Worm (Caenorhabditis elegans) whole organism, L1 larva: ENCODE results near the gene F59A7.12.

Experiments used
- C16A3.4 ChIP-seq: fragments of 150-350 bp; optimal IDR thresholded peaks from 2 replicates; lab custom pipeline; 2014; ENCODE audit warnings: missing biosample characterization, missing genetic modification characterization
- C34B4.2 ChIP-seq: sonication (generic microtip); optimal IDR thresholded peaks from 2 replicates; lab custom pipeline; 2017; ENCODE audit warnings: mild to moderate bottlenecking, missing genetic modification characterization, missing compliant biosample characterization
- F16B12.6 ChIP-seq: fragments of 150-350 bp; optimal IDR thresholded peaks from 2 replicates; lab custom pipeline; 2014; ENCODE audit warnings: missing biosample characterization, missing genetic modification characterization
- Y116A8C.19 ChIP-seq: sonication (generic microtip); optimal IDR thresholded peaks from 2 replicates; lab custom pipeline; 2016; ENCODE audit warnings: missing compliant biosample characterization, missing genetic modification characterization, borderline replicate concordance
- alr-1 ChIP-seq: fragments of 200-800 bp; sonication (Bioruptor generic); optimal IDR thresholded peaks from 2 replicates; lab custom pipeline; 2018; ENCODE audit warnings: borderline replicate concordance, mild to moderate bottlenecking, missing genetic modification characterization, missing compliant biosample characterization
- ama-1 ChIP-seq: fragments of 150-350 bp; optimal IDR thresholded peaks from 2 replicates; lab custom pipeline; 2014
- ceh-8 ChIP-seq: fragments of 200-800 bp; sonication (Bioruptor generic); optimal IDR thresholded peaks from 2 replicates; lab custom pipeline; 2018; ENCODE audit warnings: mild to moderate bottlenecking, missing genetic modification characterization, moderate library complexity, missing compliant biosample characterization
- ceh-82 ChIP-seq, 3 experiments: fragments of 150-350 bp in 1 of 3; sonication (generic microtip) in 2 of 3; optimal IDR thresholded peaks; 2 replicates each; lab custom pipeline; 2014 to 2017; ENCODE audit warnings: missing biosample characterization in 3 of 3, missing genetic modification characterization in 3 of 3
- ceh-88 ChIP-seq: fragments of 200-800 bp; sonication (Bioruptor generic); IDR thresholded peaks from 2 replicates; pipeline ENCODE4 v1.3.6; 2022; ENCODE audit warnings: missing genetic modification characterization, missing compliant biosample characterization
- dpl-1 ChIP-seq, 3 experiments: fragments of 150-350 bp in 2 of 3; sonication (generic microtip) in 1 of 3; optimal IDR thresholded peaks; 2 replicates each; lab custom pipeline; 2014 to 2017; ENCODE audit warnings: missing biosample characterization in 3 of 3, missing genetic modification characterization in 3 of 3, missing genetic modification reagents in 3 of 3
- efl-3 ChIP-seq: fragments of 200-800 bp; sonication (Bioruptor generic); optimal IDR thresholded peaks from 2 replicates; lab custom pipeline; 2018; ENCODE audit warnings: mild to moderate bottlenecking, missing genetic modification characterization, missing compliant biosample characterization
- elt-2 ChIP-seq: sonication (generic microtip); optimal IDR thresholded peaks from 2 replicates; lab custom pipeline; 2016; ENCODE audit warnings: missing genetic modification characterization, mild to moderate bottlenecking, inconsistent platforms, missing compliant biosample characterization, missing genetic modification reagents
- ets-5 ChIP-seq: fragments of 200-800 bp; sonication (Bioruptor generic); IDR thresholded peaks from 2 replicates; pipeline ENCODE4 v1.3.6; 2022; ENCODE audit warnings: missing genetic modification characterization, missing compliant biosample characterization
- fkh-8 ChIP-seq: sonication (generic microtip); optimal IDR thresholded peaks from 2 replicates; lab custom pipeline; 2016; ENCODE audit warnings: mild to moderate bottlenecking, missing genetic modification characterization, missing compliant biosample characterization
- fos-1 ChIP-seq: fragments of 150-350 bp; optimal IDR thresholded peaks from 2 replicates; lab custom pipeline; 2014; ENCODE audit warnings: missing biosample characterization, missing genetic modification characterization
- grh-1 ChIP-seq: fragments of 200-800 bp; sonication (Bioruptor generic); IDR thresholded peaks from 2 replicates; pipeline ENCODE4 v1.3.6; 2022; ENCODE audit warnings: missing genetic modification reagents, missing genetic modification characterization, missing compliant biosample characterization
- hlh-17 ChIP-seq: fragments of 200-800 bp; sonication (Bioruptor generic); optimal IDR thresholded peaks from 2 replicates; lab custom pipeline; 2018; ENCODE audit warnings: missing genetic modification characterization, mild to moderate bottlenecking, missing compliant biosample characterization, moderate library complexity, borderline replicate concordance
- hpl-2 ChIP-seq: fragments of 150-350 bp; optimal IDR thresholded peaks from 2 replicates; lab custom pipeline; 2014; ENCODE audit warnings: missing biosample characterization, missing genetic modification reagents, missing genetic modification characterization
- irx-1 ChIP-seq: sonication (generic microtip); optimal IDR thresholded peaks from 2 replicates; lab custom pipeline; 2016; ENCODE audit warnings: missing genetic modification characterization, missing compliant biosample characterization
- isw-1 ChIP-seq: fragments of 200-800 bp; sonication (Bioruptor generic); IDR thresholded peaks from 2 replicates; pipeline ENCODE4 v1.3.6; 2022; ENCODE audit warnings: missing genetic modification characterization, missing compliant biosample characterization
- jun-1 ChIP-seq: fragments of 150-350 bp; optimal IDR thresholded peaks from 2 replicates; lab custom pipeline; 2014; ENCODE audit warnings: missing biosample characterization, missing genetic modification reagents, missing genetic modification characterization
- lin-13 ChIP-seq: fragments of 150-350 bp; optimal IDR thresholded peaks from 2 replicates; lab custom pipeline; 2014; ENCODE audit warnings: missing biosample characterization, missing genetic modification reagents, missing genetic modification characterization
- lin-15B ChIP-seq: fragments of 150-350 bp; sonication (generic microtip); optimal IDR thresholded peaks from 3 replicates; lab custom pipeline; 2014; ENCODE audit warnings: missing biosample characterization, missing genetic modification characterization
- lin-35 ChIP-seq, 2 experiments: fragments of 150-350 bp; optimal IDR thresholded peaks; 2 replicates each; lab custom pipeline; 2014; ENCODE audit warnings: missing biosample characterization in 2 of 2, missing genetic modification characterization in 2 of 2, missing genetic modification reagents in 2 of 2
- lir-3 ChIP-seq: sonication (generic microtip); optimal IDR thresholded peaks from 2 replicates; lab custom pipeline; 2016; ENCODE audit warnings: mild to moderate bottlenecking, missing genetic modification characterization, moderate library complexity, missing compliant biosample characterization; ENCODE audit not compliant: poor library complexity
- lsy-2 ChIP-seq, 2 experiments: fragments of 150-350 bp; optimal IDR thresholded peaks; 2 replicates each; lab custom pipeline; 2014; ENCODE audit warnings: missing biosample characterization in 2 of 2, missing genetic modification characterization in 2 of 2
- mdl-1 ChIP-seq, 2 experiments: fragments of 150-350 bp; optimal IDR thresholded peaks; 2 replicates each; lab custom pipeline; 2014 to 2017; ENCODE audit warnings: missing biosample characterization in 2 of 2, missing genetic modification characterization in 2 of 2, inconsistent platforms in 1 of 2
- mef-2 ChIP-seq: fragments of 150-350 bp; optimal IDR thresholded peaks from 2 replicates; lab custom pipeline; 2014; ENCODE audit warnings: missing biosample characterization, missing genetic modification characterization
- mep-1 ChIP-seq: fragments of 150-350 bp; optimal IDR thresholded peaks from 2 replicates; lab custom pipeline; 2014; ENCODE audit warnings: missing biosample characterization, missing genetic modification characterization
- nhr-19 ChIP-seq: fragments of 200-800 bp; sonication (Bioruptor generic); conservative IDR thresholded peaks from 2 replicates; pipeline ENCODE4 v1.3.6; 2022; ENCODE audit warnings: missing genetic modification characterization, missing compliant biosample characterization
- nhr-28 ChIP-seq: fragments of 150-350 bp; optimal IDR thresholded peaks from 2 replicates; lab custom pipeline; 2014; ENCODE audit warnings: missing biosample characterization, missing genetic modification characterization
- nhr-47 ChIP-seq: sonication (generic microtip); optimal IDR thresholded peaks from 2 replicates; lab custom pipeline; 2016; ENCODE audit warnings: mild to moderate bottlenecking, missing genetic modification characterization, moderate library complexity, missing compliant biosample characterization
- nhr-71 ChIP-seq: sonication (generic microtip); optimal IDR thresholded peaks from 2 replicates; lab custom pipeline; 2016; ENCODE audit warnings: mild to moderate bottlenecking, missing genetic modification characterization, moderate library complexity, missing compliant biosample characterization
- nhr-77 ChIP-seq: fragments of 150-350 bp; optimal IDR thresholded peaks from 2 replicates; lab custom pipeline; 2014; ENCODE audit warnings: missing biosample characterization, missing genetic modification characterization
- nhr-84 ChIP-seq: sonication (generic microtip); optimal IDR thresholded peaks from 2 replicates; lab custom pipeline; 2017; ENCODE audit warnings: missing biosample characterization, missing genetic modification characterization
- nhr-85 ChIP-seq: sonication (generic microtip); peaks from one replicate; lab custom pipeline; 2016; ENCODE audit warnings: missing genetic modification characterization, inconsistent platforms, missing compliant biosample characterization
- nhr-90 ChIP-seq: sonication (generic microtip); optimal IDR thresholded peaks from 2 replicates; lab custom pipeline; 2016; ENCODE audit warnings: mild to moderate bottlenecking, missing genetic modification characterization, missing compliant biosample characterization; ENCODE audit not compliant: poor library complexity
- pag-3 ChIP-seq: sonication (generic microtip); optimal IDR thresholded peaks from 2 replicates; lab custom pipeline; 2017; ENCODE audit warnings: missing genetic modification characterization, mild to moderate bottlenecking, missing compliant biosample characterization, antibody characterized with exemption, borderline replicate concordance; ENCODE audit not compliant: insufficient read depth
- pax-3 ChIP-seq: fragments of 200-800 bp; sonication (Bioruptor generic); optimal IDR thresholded peaks from 2 replicates; lab custom pipeline; 2018; ENCODE audit warnings: mild to moderate bottlenecking, missing genetic modification characterization, moderate library complexity, missing compliant biosample characterization
- pqm-1 ChIP-seq: sonication (generic microtip); optimal IDR thresholded peaks from 3 replicates; lab custom pipeline; 2017; ENCODE audit warnings: missing biosample characterization, missing genetic modification characterization
- snpc-4 ChIP-seq: fragments of 150-350 bp; optimal IDR thresholded peaks from 2 replicates; lab custom pipeline; 2014; ENCODE audit warnings: missing biosample characterization, missing genetic modification characterization
- sox-4 ChIP-seq: sonication (generic microtip); optimal IDR thresholded peaks from 2 replicates; lab custom pipeline; 2016; ENCODE audit warnings: missing genetic modification characterization, missing compliant biosample characterization
- sptf-1 ChIP-seq: fragments of 150-350 bp; optimal IDR thresholded peaks from 2 replicates; lab custom pipeline; 2014; ENCODE audit warnings: missing biosample characterization, missing genetic modification characterization
- sup-37 ChIP-seq: fragments of 200-800 bp; sonication (Bioruptor generic); optimal IDR thresholded peaks from 2 replicates; lab custom pipeline; 2018; ENCODE audit warnings: mild to moderate bottlenecking, missing genetic modification characterization, missing compliant biosample characterization
- tbx-2 ChIP-seq: sonication (generic microtip); optimal IDR thresholded peaks from 2 replicates; lab custom pipeline; 2016; ENCODE audit warnings: missing genetic modification characterization, missing compliant biosample characterization
- tlp-1 ChIP-seq: fragments of 150-350 bp; optimal IDR thresholded peaks from 2 replicates; lab custom pipeline; 2014; ENCODE audit warnings: missing biosample characterization, missing genetic modification characterization
- unc-86 ChIP-seq: sonication (generic microtip); optimal IDR thresholded peaks from 2 replicates; lab custom pipeline; 2016; ENCODE audit warnings: missing genetic modification characterization, missing compliant biosample characterization
- unc-98 ChIP-seq: fragments of 200-800 bp; sonication (Bioruptor generic); IDR thresholded peaks from 2 replicates; pipeline ENCODE4 v1.3.6; 2022; ENCODE audit warnings: missing genetic modification characterization, missing compliant biosample characterization
- xbp-1 ChIP-seq: sonication (generic microtip); optimal IDR thresholded peaks from 2 replicates; lab custom pipeline; 2016; ENCODE audit warnings: missing genetic modification characterization, missing compliant biosample characterization
- zag-1 ChIP-seq: fragments of 150-350 bp; optimal IDR thresholded peaks from 2 replicates; lab custom pipeline; 2014; ENCODE audit warnings: missing biosample characterization, missing genetic modification characterization
- zip-4 ChIP-seq: fragments of 200-800 bp; sonication (Bioruptor generic); optimal IDR thresholded peaks from 2 replicates; lab custom pipeline; 2018; ENCODE audit warnings: mild to moderate bottlenecking, missing genetic modification characterization, moderate library complexity, missing compliant biosample characterization
- ztf-11 ChIP-seq, 2 experiments: sonication (generic microtip); optimal IDR thresholded peaks; 2 replicates each; lab custom pipeline; 2016 to 2017; ENCODE audit warnings: missing genetic modification characterization in 2 of 2, missing biosample characterization in 1 of 2, missing compliant biosample characterization in 1 of 2
- ztf-4 ChIP-seq: fragments of 150-350 bp; optimal IDR thresholded peaks from 2 replicates; lab custom pipeline; 2014; ENCODE audit warnings: missing biosample characterization, missing genetic modification characterization

The F59A7.12 gene

ce11 chrV:2008412-2008811, 21.6 kb upstream of the F59A7.12 start (continued):
- TF ChIP-seq fos-1 (tag; lab: Kevin White, UChicago) (no peak), lin-35 (GFP tag; optimal IDR thresholded peaks at IDR 0.05; lab: Kevin White, UChicago) (peak; percentile 19 to 78), nhr-71 (tag; lab: Kevin White, UChicago) (peak; percentile 79), lir-3 (tag; lab: Kevin White, UChicago) (no peak), pqm-1 (no peak), pag-3 (tag; lab: Kevin White, UChicago) (no peak), ztf-4 (tag; lab: Kevin White, UChicago) (no peak), C34B4.2 (tag; lab: Kevin White, UChicago) (no peak), hlh-17 (GFP tag; lab: Kevin White, UChicago) (no peak), ceh-88 (GFP tag; lab: Robert Waterston, UW) (peak; percentile 59; the same call in 1 of the 2 replicates), nhr-19 (GFP tag; lab: Robert Waterston, UW) (peak; percentile 83), snpc-4 (tag; lab: Kevin White, UChicago) (no peak), Y116A8C.19 (tag; lab: Kevin White, UChicago) (no peak), ets-5 (no peak), lin-13 (GFP tag; lab: Kevin White, UChicago) (peak; percentile 41), F16B12.6 (tag; lab: Kevin White, UChicago) (peak; percentile 76), ceh-8 (GFP tag; lab: Kevin White, UChicago) (no peak), isw-1 (no peak), sox-4 (tag; lab: Kevin White, UChicago) (no peak), mep-1 (tag; lab: Kevin White, UChicago) (no peak), lin-15B (tag; lab: Kevin White, UChicago) (peak; percentile 53), dpl-1 (GFP tag; optimal IDR thresholded peaks at IDR 0.05; lab: Kevin White, UChicago) (peak; percentile 15 to 63 (median 51)), nhr-77 (tag; lab: Kevin White, UChicago) (peak; percentile 33), nhr-47 (tag; lab: Kevin White, UChicago) (peak; percentile 69), C16A3.4 (tag; lab: Kevin White, UChicago) (no peak), nhr-90 (tag; lab: Kevin White, UChicago) (peak; percentile 70), elt-2 (tag; lab: Kevin White, UChicago) (no peak), unc-98 (GFP tag; lab: Robert Waterston, UW) (no peak), efl-3 (GFP tag; lab: Kevin White, UChicago) (no peak), hpl-2 (GFP tag; lab: Kevin White, UChicago) (peak; percentile 75), sup-37 (GFP tag; lab: Kevin White, UChicago) (no peak), ama-1 (lab: Kevin White, UChicago) (no peak), xbp-1 (tag; lab: Kevin White, UChicago) (peak; percentile 13), ztf-11 (tag; optimal IDR thresholded peaks at IDR 0.05; lab: Kevin White, UChicago) (no peak), irx-1 (tag; lab: Kevin White, UChicago) (no peak), mdl-1 (tag; optimal IDR thresholded peaks at IDR 0.05; lab: Kevin White, UChicago) (peak in 1 of 2 experiments; percentile 14), ceh-82 (tag; optimal IDR thresholded peaks at IDR 0.05; lab: Kevin White, UChicago) (peak in 2 of 3 experiments; percentile 8 to 10), tlp-1 (tag; lab: Kevin White, UChicago) (no peak), nhr-84 (tag; lab: Kevin White, UChicago) (no peak), nhr-85 (peak; percentile 94), unc-86 (tag; lab: Kevin White, UChicago) (no peak), nhr-28 (tag; lab: Kevin White, UChicago) (no peak), jun-1 (tag; lab: Kevin White, UChicago) (no peak), zag-1 (tag; lab: Kevin White, UChicago) (no peak), sptf-1 (tag; lab: Kevin White, UChicago) (no peak), tbx-2 (peak; percentile 34), fkh-8 (tag; lab: Kevin White, UChicago) (peak; percentile 34), pax-3 (tag; lab: Kevin White, UChicago) (no peak), lsy-2 (tag; optimal IDR thresholded peaks at IDR 0.05; lab: Kevin White, UChicago) (peak; percentile 82 to 97), zip-4 (no peak), alr-1 (tag; lab: Kevin White, UChicago) (no peak), grh-1 (GFP tag; lab: Robert Waterston, UW) (peak; percentile 51), mef-2 (tag; lab: Kevin White, UChicago) (no peak)
